Fruit fly (Drosophila melanogaster): ENCODE data around the gene verm.
A peak's percentile ranks its signal among the peaks of the same experiment; 100 is the strongest.

The verm gene

dm6 chr3L:19699651-19700050 is 4.6 kb upstream of the verm start (continued):
- no peak for TF ChIP-seq ss (GFP tag; optimal IDR thresholded peaks at IDR 0.05)
- peak; percentile 3 for TF ChIP-seq Ets21C (GFP tag; optimal IDR thresholded peaks at IDR 0.05)
- peak; percentile 81 for TF ChIP-seq svp (GFP tag)
- peak; percentile 44 for TF ChIP-seq CG8632 (GFP tag; optimal IDR thresholded peaks at IDR 0.05)
- peak; percentile 78 for TF ChIP-seq CG8119 (GFP tag; IDR thresholded peaks at IDR 0.05)
- TF ChIP-seq Sox102F (GFP tag; optimal IDR thresholded peaks at IDR 0.05) = peak; percentile 32
- TF ChIP-seq Hr38 (GFP tag; optimal IDR thresholded peaks at IDR 0.05) = no peak
- no peak for TF ChIP-seq CG9139 (GFP tag; optimal IDR thresholded peaks at IDR 0.05)
- peak; percentile 55 for TF ChIP-seq topi (GFP tag; optimal IDR thresholded peaks at IDR 0.05)
- TF ChIP-seq Hr39 (GFP tag; optimal IDR thresholded peaks at IDR 0.05) = peak; percentile 29
- no peak for TF ChIP-seq CG11294 (GFP tag; IDR thresholded peaks at IDR 0.05)
- no peak for TF ChIP-seq CG1621 (tag; optimal IDR thresholded peaks at IDR 0.05)

dm6 chr3L:19698651-19699050 is 3.6 kb upstream of the verm start:
- no peak for TF ChIP-seq CG10631 (GFP tag; optimal IDR thresholded peaks at IDR 0.05)
- no peak for TF ChIP-seq CG6808 (GFP tag; optimal IDR thresholded peaks at IDR 0.05)
- no peak for TF ChIP-seq CG8319 (GFP tag; optimal IDR thresholded peaks at IDR 0.05)
- TF ChIP-seq fd59A (GFP tag; optimal IDR thresholded peaks at IDR 0.05) = no peak
- no peak for TF ChIP-seq Hr39 (GFP tag; optimal IDR thresholded peaks at IDR 0.05)
- no peak for TF ChIP-seq lz (GFP tag; optimal IDR thresholded peaks at IDR 0.05)
- peak; percentile 21 for TF ChIP-seq dsx (GFP tag; optimal IDR thresholded peaks at IDR 0.05; ENCODE audit: poor library complexity, severe bottlenecking)
- no peak for TF ChIP-seq pdm3 (GFP tag; optimal IDR thresholded peaks at IDR 0.05)
- TF ChIP-seq cyc (GFP tag; optimal IDR thresholded peaks at IDR 0.05) = no peak
- TF ChIP-seq Sox102F (GFP tag; optimal IDR thresholded peaks at IDR 0.05) = no peak
- no peak for TF ChIP-seq eg (GFP tag; IDR thresholded peaks at IDR 0.05)
- no peak for TF ChIP-seq CG9139 (GFP tag; optimal IDR thresholded peaks at IDR 0.05)
- no peak for TF ChIP-seq dac (GFP tag; optimal IDR thresholded peaks at IDR 0.05)
- TF ChIP-seq CG16779 (tag; optimal IDR thresholded peaks at IDR 0.05) = no peak
- peak; percentile 45 for TF ChIP-seq CG6854 (GFP tag; optimal IDR thresholded peaks at IDR 0.05)
- peak; percentile 15 for TF ChIP-seq vri (GFP tag; optimal IDR thresholded peaks at IDR 0.05)
- TF ChIP-seq fkh (GFP tag; optimal IDR thresholded peaks at IDR 0.05) = no peak
- TF ChIP-seq Ets96B (tag; optimal IDR thresholded peaks at IDR 0.05) = no peak
- no peak for TF ChIP-seq topi (GFP tag; optimal IDR thresholded peaks at IDR 0.05)
- no peak for TF ChIP-seq OdsH (GFP tag; optimal IDR thresholded peaks at IDR 0.05)
- peak; percentile 72 for TF ChIP-seq Blimp-1 (GFP tag; optimal IDR thresholded peaks at IDR 0.05)

- TF ChIP-seq acj6 (GFP tag; optimal IDR thresholded peaks at IDR 0.05) (no peak), CG8319 (GFP tag; optimal IDR thresholded peaks at IDR 0.05) (no peak), topi (GFP tag; optimal IDR thresholded peaks at IDR 0.05) (no peak), Hr38 (GFP tag; optimal IDR thresholded peaks at IDR 0.05) (no peak), CG8119 (GFP tag; IDR thresholded peaks at IDR 0.05) (no peak)
These were observed 2.4 kb upstream of the verm start for dm6 chr3L:19697395-19697978.

dm6 chr3L:19696073-19696960 is 1.3 kb upstream of the verm start:
- peak; percentile 42 for TF ChIP-seq Ets21C (GFP tag; optimal IDR thresholded peaks at IDR 0.05)
- peak; percentile 3 for TF ChIP-seq dsx (GFP tag; optimal IDR thresholded peaks at IDR 0.05; ENCODE audit: poor library complexity, severe bottlenecking)
- TF ChIP-seq CG32006 (GFP tag; optimal IDR thresholded peaks at IDR 0.05) = peak; percentile 29
- peak; percentile 33 for TF ChIP-seq Ets96B (tag; optimal IDR thresholded peaks at IDR 0.05)
- TF ChIP-seq fd59A (GFP tag; optimal IDR thresholded peaks at IDR 0.05) = no peak
- peak; percentile 60 for TF ChIP-seq Met (GFP tag; optimal IDR thresholded peaks at IDR 0.05)
- peak; percentile 17 for TF ChIP-seq CG1621 (tag; optimal IDR thresholded peaks at IDR 0.05)
- TF ChIP-seq CG9139 (GFP tag; optimal IDR thresholded peaks at IDR 0.05) = peak; percentile 34
- no peak for TF ChIP-seq dac (GFP tag; optimal IDR thresholded peaks at IDR 0.05)
- TF ChIP-seq Sox102F (GFP tag; optimal IDR thresholded peaks at IDR 0.05) = no peak
- no peak for TF ChIP-seq CG7368 (GFP tag; optimal IDR thresholded peaks at IDR 0.05)
- TF ChIP-seq Eip75B (GFP tag; optimal IDR thresholded peaks at IDR 0.05) = no peak
- peak; percentile 32 for TF ChIP-seq CG11762 (GFP tag; optimal IDR thresholded peaks at IDR 0.05; ENCODE audit: insufficient read depth)
- TF ChIP-seq CG15336 (GFP tag; IDR thresholded peaks at IDR 0.05) = no peak
- TF ChIP-seq achi (GFP tag; optimal IDR thresholded peaks at IDR 0.05) = peak; percentile 19
- peak; percentile 37 for TF ChIP-seq CG10669 (GFP tag; optimal IDR thresholded peaks at IDR 0.05)
- no peak for TF ChIP-seq Gug (GFP tag; IDR thresholded peaks at IDR 0.05)
- TF ChIP-seq Lpt (GFP tag; optimal IDR thresholded peaks at IDR 0.05) = no peak
- peak; percentile 83 for TF ChIP-seq vri (GFP tag; optimal IDR thresholded peaks at IDR 0.05)
- no peak for TF ChIP-seq Blimp-1 (GFP tag; optimal IDR thresholded peaks at IDR 0.05)
- peak; percentile 65 for TF ChIP-seq topi (GFP tag; optimal IDR thresholded peaks at IDR 0.05)
- TF ChIP-seq CG31627 (GFP tag; optimal IDR thresholded peaks at IDR 0.05) = peak; percentile 43
- TF ChIP-seq Hr38 (GFP tag; optimal IDR thresholded peaks at IDR 0.05) = no peak
- no peak for TF ChIP-seq CG11294 (GFP tag; IDR thresholded peaks at IDR 0.05)
